Worm (Caenorhabditis elegans) whole organism, L1 larva: Measurements from ENCODE around the gene samt-1.
A peak's percentile ranks its signal among the peaks of the same experiment; 100 is the strongest.

ENCODE experiments used
- egl-27 ChIP-seq, 2 experiments: fragments of 150-350 bp in 1 of 2; sonication (generic microtip); optimal IDR thresholded peaks; 3 replicates each; lab custom pipeline; 2017 to 2018; ENCODE audit warnings: missing biosample characterization in 2 of 2, missing genetic modification characterization in 2 of 2, missing genetic modification reagents in 2 of 2
- fkh-10 ChIP-seq: sonication (generic microtip); optimal IDR thresholded peaks from 2 replicates; lab custom pipeline; 2017; ENCODE audit warnings: missing biosample characterization, missing genetic modification reagents, missing genetic modification characterization
- hlh-17 ChIP-seq: fragments of 200-800 bp; sonication (Bioruptor generic); optimal IDR thresholded peaks from 2 replicates; lab custom pipeline; 2018; ENCODE audit warnings: missing genetic modification characterization, mild to moderate bottlenecking, missing compliant biosample characterization, moderate library complexity, borderline replicate concordance
- lsy-2 ChIP-seq, 2 experiments: fragments of 150-350 bp; optimal IDR thresholded peaks; 2 replicates each; lab custom pipeline; 2014; ENCODE audit warnings: missing biosample characterization in 2 of 2, missing genetic modification characterization in 2 of 2
- mep-1 ChIP-seq: fragments of 150-350 bp; optimal IDR thresholded peaks from 2 replicates; lab custom pipeline; 2014; ENCODE audit warnings: missing biosample characterization, missing genetic modification characterization
- nhr-12 ChIP-seq: sonication (generic microtip); optimal IDR thresholded peaks from 2 replicates; lab custom pipeline; 2017; ENCODE audit warnings: missing biosample characterization, missing genetic modification characterization
- nhr-76 ChIP-seq: sonication (generic microtip); optimal IDR thresholded peaks from 2 replicates; lab custom pipeline; 2017; ENCODE audit warnings: missing biosample characterization, missing genetic modification characterization
- nhr-77 ChIP-seq: fragments of 150-350 bp; optimal IDR thresholded peaks from 2 replicates; lab custom pipeline; 2014; ENCODE audit warnings: missing biosample characterization, missing genetic modification characterization
- tbx-2 ChIP-seq: sonication (generic microtip); optimal IDR thresholded peaks from 2 replicates; lab custom pipeline; 2016; ENCODE audit warnings: missing genetic modification characterization, missing compliant biosample characterization

DNA sequence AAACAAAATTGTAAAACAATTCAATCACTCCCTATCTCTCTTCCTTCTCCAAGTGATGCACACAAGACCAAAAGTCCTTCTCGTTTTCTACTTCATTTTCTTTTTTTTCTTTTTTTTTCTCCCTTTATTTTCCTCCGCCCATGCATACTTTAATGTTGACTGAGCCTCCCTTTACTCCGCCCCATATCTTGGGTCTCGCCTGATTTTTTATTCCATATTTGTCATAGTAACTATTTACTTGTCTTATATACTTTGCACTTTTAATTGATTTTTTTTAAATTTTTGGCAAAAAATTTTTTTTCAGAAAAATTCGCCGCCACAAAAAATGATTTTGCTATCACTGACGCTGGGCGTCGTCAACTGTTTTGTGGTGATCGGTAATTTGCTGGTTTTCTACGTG lies 28.6 kb downstream of the samt-1 start, which contains the start of gene ser-6:
- TF ChIP-seq lsy-2 (tag; optimal IDR thresholded peaks at IDR 0.05; lab: Kevin White, UChicago) (no peak), mep-1 (tag; lab: Kevin White, UChicago) (no peak), nhr-76 (tag; lab: Kevin White, UChicago) (no peak), hlh-17 (GFP tag; lab: Kevin White, UChicago) (no peak), egl-27 (tag; optimal IDR thresholded peaks at IDR 0.05; lab: Kevin White, UChicago) (no peak), nhr-77 (tag; lab: Kevin White, UChicago) (no peak), tbx-2 (tag; lab: Kevin White, UChicago) (no peak), fkh-10 (GFP tag; lab: Kevin White, UChicago) (peak; percentile 33), nhr-12 (no peak)
